Fruit fly (Drosophila melanogaster): ENCODE measurements around the gene CG4914.

The CG4914 gene

dm6 chr3L:14697005-14697404, 19.1 kb upstream of the CG4914 start, which contains the start of gene CG13474:
TSS of gene CG13474 (minus strand) at chr3L:14697105.
- TF ChIP-seq D1 (tag; optimal IDR thresholded peaks at IDR 0.05) = no peak
- no peak for TF ChIP-seq CG15710 (tag; optimal IDR thresholded peaks at IDR 0.05)
- TF ChIP-seq rn (GFP tag; IDR thresholded peaks at IDR 0.05) = no peak
- TF ChIP-seq gl (tag; optimal IDR thresholded peaks at IDR 0.05) = no peak
- no peak for TF ChIP-seq CG13204 (GFP tag; optimal IDR thresholded peaks at IDR 0.05)
- no peak for TF ChIP-seq CG34367 (tag; optimal IDR thresholded peaks at IDR 0.05)
- no peak for TF ChIP-seq CG14655 (GFP tag; optimal IDR thresholded peaks at IDR 0.05)
- no peak for TF ChIP-seq CG17806 (tag; optimal IDR thresholded peaks at IDR 0.05)
- no peak for TF ChIP-seq CG4496 (GFP tag; IDR thresholded peaks at IDR 0.05)
- TF ChIP-seq CG8301 (tag; optimal IDR thresholded peaks at IDR 0.05) = no peak
- TF ChIP-seq fd96Ca (GFP tag; IDR thresholded peaks at IDR 0.05) = no peak
- no peak for TF ChIP-seq Pif1A (GFP tag; optimal IDR thresholded peaks at IDR 0.05)
- no peak for TF ChIP-seq CG10348 (GFP tag; IDR thresholded peaks at IDR 0.05)
- no peak for TF ChIP-seq CG12605 (GFP tag; IDR thresholded peaks at IDR 0.05)
- no peak for TF ChIP-seq CG8159 (tag; optimal IDR thresholded peaks at IDR 0.05)
- TF ChIP-seq CG9948 (tag; optimal IDR thresholded peaks at IDR 0.05) = no peak
- no peak for TF ChIP-seq EcR (GFP tag; optimal IDR thresholded peaks at IDR 0.05)
- TF ChIP-seq Snoo (tag; optimal IDR thresholded peaks at IDR 0.05) = no peak
- TF ChIP-seq Pif1B (GFP tag; optimal IDR thresholded peaks at IDR 0.05) = no peak
- TF ChIP-seq Ets98B (GFP tag; IDR thresholded peaks at IDR 0.05) = no peak

- TF ChIP-seq CG13204 (GFP tag; optimal IDR thresholded peaks at IDR 0.05) (no peak), CG10348 (GFP tag; IDR thresholded peaks at IDR 0.05) (no peak), D1 (tag; optimal IDR thresholded peaks at IDR 0.05) (no peak), Pif1A (GFP tag; optimal IDR thresholded peaks at IDR 0.05) (no peak), Pif1B (GFP tag; optimal IDR thresholded peaks at IDR 0.05) (no peak), Snoo (tag; optimal IDR thresholded peaks at IDR 0.05) (no peak), CG4496 (GFP tag; IDR thresholded peaks at IDR 0.05) (no peak), CG12605 (GFP tag; IDR thresholded peaks at IDR 0.05) (no peak), CG14655 (GFP tag; optimal IDR thresholded peaks at IDR 0.05) (no peak), CG32121 (GFP tag; IDR thresholded peaks at IDR 0.05) (no peak), CG17806 (tag; optimal IDR thresholded peaks at IDR 0.05) (no peak)
Observed at dm6 chr3L:14691047-14691446, 13.1 kb upstream of the CG4914 start, which contains the start of gene gdrd. TSS of gene gdrd (plus strand) at chr3L:14691347.

- TF ChIP-seq CG8159 (tag; optimal IDR thresholded peaks at IDR 0.05) (no peak), CG17806 (tag; optimal IDR thresholded peaks at IDR 0.05) (no peak), CG4496 (GFP tag; IDR thresholded peaks at IDR 0.05) (no peak), rn (GFP tag; IDR thresholded peaks at IDR 0.05) (no peak), CG10348 (GFP tag; IDR thresholded peaks at IDR 0.05) (no peak), CG13204 (GFP tag; optimal IDR thresholded peaks at IDR 0.05) (no peak), CG14655 (GFP tag; optimal IDR thresholded peaks at IDR 0.05) (no peak), Ets98B (GFP tag; IDR thresholded peaks at IDR 0.05) (no peak), fd96Ca (GFP tag; IDR thresholded peaks at IDR 0.05) (no peak), gl (tag; optimal IDR thresholded peaks at IDR 0.05) (no peak), Pif1A (GFP tag; optimal IDR thresholded peaks at IDR 0.05) (no peak), CG8301 (tag; optimal IDR thresholded peaks at IDR 0.05) (no peak), CG9948 (tag; optimal IDR thresholded peaks at IDR 0.05) (no peak), CG34367 (tag; optimal IDR thresholded peaks at IDR 0.05) (no peak), Snoo (tag; optimal IDR thresholded peaks at IDR 0.05) (no peak), Pif1B (GFP tag; optimal IDR thresholded peaks at IDR 0.05) (no peak), D1 (tag; optimal IDR thresholded peaks at IDR 0.05) (no peak)
Observed at dm6 chr3L:14686251-14686650, 8.3 kb upstream of the CG4914 start.

- TF ChIP-seq Ets98B (GFP tag; IDR thresholded peaks at IDR 0.05) = no peak
- TF ChIP-seq CG34367 (tag; optimal IDR thresholded peaks at IDR 0.05) = no peak
- TF ChIP-seq rn (GFP tag; IDR thresholded peaks at IDR 0.05) = no peak
- TF ChIP-seq fd96Ca (GFP tag; IDR thresholded peaks at IDR 0.05) = no peak
- no peak for TF ChIP-seq CG13204 (GFP tag; optimal IDR thresholded peaks at IDR 0.05)
- TF ChIP-seq CG9948 (tag; optimal IDR thresholded peaks at IDR 0.05) = no peak
- TF ChIP-seq CG12605 (GFP tag; IDR thresholded peaks at IDR 0.05) = no peak
- TF ChIP-seq D1 (tag; optimal IDR thresholded peaks at IDR 0.05) = no peak
- TF ChIP-seq CG4496 (GFP tag; IDR thresholded peaks at IDR 0.05) = no peak
- TF ChIP-seq CG14655 (GFP tag; optimal IDR thresholded peaks at IDR 0.05) = no peak
- TF ChIP-seq gl (tag; optimal IDR thresholded peaks at IDR 0.05) = no peak
- TF ChIP-seq EcR (GFP tag; optimal IDR thresholded peaks at IDR 0.05) = no peak
- TF ChIP-seq CG10348 (GFP tag; IDR thresholded peaks at IDR 0.05) = no peak
- TF ChIP-seq CG15710 (tag; optimal IDR thresholded peaks at IDR 0.05) = no peak
- TF ChIP-seq CG17806 (tag; optimal IDR thresholded peaks at IDR 0.05) = no peak
- TF ChIP-seq Pif1B (GFP tag; optimal IDR thresholded peaks at IDR 0.05) = no peak
- TF ChIP-seq CG8159 (tag; optimal IDR thresholded peaks at IDR 0.05) = no peak
Observed at dm6 chr3L:14684468-14684867, 6.5 kb upstream of the CG4914 start, which contains the start of gene Dnaaf6. TSS of gene Dnaaf6 (plus strand) at chr3L:14684768.

- no peak for TF ChIP-seq CG10348 (GFP tag; IDR thresholded peaks at IDR 0.05)
- TF ChIP-seq fd96Ca (GFP tag; IDR thresholded peaks at IDR 0.05) = no peak
- no peak for TF ChIP-seq EcR (GFP tag; optimal IDR thresholded peaks at IDR 0.05)
- peak; percentile 79 for TF ChIP-seq CG12605 (GFP tag; IDR thresholded peaks at IDR 0.05)
Observed at dm6 chr3L:14681504-14681903, 3.6 kb upstream of the CG4914 start.

dm6 chr3L:14673740-14674463, 4.0 kb downstream of the CG4914 start:
- TF ChIP-seq CG32121 (GFP tag; IDR thresholded peaks at IDR 0.05) = no peak
- TF ChIP-seq fd96Ca (GFP tag; IDR thresholded peaks at IDR 0.05) = no peak
- TF ChIP-seq CG15710 (tag; optimal IDR thresholded peaks at IDR 0.05) = no peak
